Worm (Caenorhabditis elegans) whole organism, L2 larva: ENCODE results near the gene nspd-5.

Experiments used
- elt-3 ChIP-seq: sonication (generic microtip); optimal IDR thresholded peaks from 2 replicates; lab custom pipeline; 2017; ENCODE audit warnings: missing biosample characterization, missing genetic modification characterization
- fos-1 ChIP-seq: fragments of 150-350 bp; optimal IDR thresholded peaks from 2 replicates; lab custom pipeline; 2014; ENCODE audit warnings: missing biosample characterization, missing genetic modification characterization
- lin-11 ChIP-seq: fragments of 150-350 bp; sonication (generic microtip); optimal IDR thresholded peaks from 2 replicates; lab custom pipeline; 2014; ENCODE audit warnings: missing biosample characterization, missing genetic modification characterization, inconsistent platforms, mixed read lengths
- lin-13 ChIP-seq: fragments of 150-350 bp; optimal IDR thresholded peaks from 2 replicates; lab custom pipeline; 2014; ENCODE audit warnings: missing biosample characterization, missing genetic modification reagents, missing genetic modification characterization
- mdl-1 ChIP-seq, 2 experiments: fragments of 150-350 bp in 1 of 2; sonication (generic microtip) in 1 of 2; optimal IDR thresholded peaks; 2 replicates each; lab custom pipeline; 2017; ENCODE audit warnings: missing biosample characterization in 2 of 2, missing genetic modification characterization in 2 of 2
- nhr-10 ChIP-seq: sonication (generic microtip); optimal IDR thresholded peaks from 2 replicates; lab custom pipeline; 2017; ENCODE audit warnings: missing biosample characterization, missing genetic modification characterization
- nhr-11 ChIP-seq: fragments of 150-350 bp; optimal IDR thresholded peaks from 2 replicates; lab custom pipeline; 2014; ENCODE audit warnings: missing biosample characterization, missing genetic modification characterization
- nhr-237 ChIP-seq: fragments of 150-350 bp; optimal IDR thresholded peaks from 2 replicates; lab custom pipeline; 2014; ENCODE audit warnings: missing biosample characterization, missing genetic modification characterization
- nhr-77 ChIP-seq: fragments of 150-350 bp; optimal IDR thresholded peaks from 2 replicates; lab custom pipeline; 2014; ENCODE audit warnings: missing biosample characterization, missing genetic modification characterization
- unc-62 ChIP-seq: fragments of 150-350 bp; optimal IDR thresholded peaks from 2 replicates; lab custom pipeline; 2014; ENCODE audit warnings: missing biosample characterization, missing genetic modification reagents, missing genetic modification characterization
- zag-1 ChIP-seq: fragments of 150-350 bp; optimal IDR thresholded peaks from 2 replicates; lab custom pipeline; 2014; ENCODE audit warnings: missing biosample characterization, missing genetic modification characterization

ce11 chrII:4822610-4823009, 37.5 kb downstream of the nspd-5 start:
- TF ChIP-seq mdl-1 (tag; optimal IDR thresholded peaks at IDR 0.05; lab: Kevin White, UChicago) (no peak), elt-3 (tag; lab: Kevin White, UChicago) (no peak), fos-1 (tag; lab: Kevin White, UChicago) (no peak), zag-1 (tag; lab: Kevin White, UChicago) (no peak), nhr-237 (no peak), nhr-11 (tag; lab: Kevin White, UChicago) (no peak), nhr-10 (tag; lab: Kevin White, UChicago) (no peak), lin-13 (no peak), nhr-77 (tag; lab: Kevin White, UChicago) (no peak), unc-62 (GFP tag; lab: Kevin White, UChicago) (no peak), lin-11 (no peak)
